Worm (Caenorhabditis elegans) whole organism, L3 larva: ENCODE measurements around the gene F59A1.18.

Experiments
- R02D3.7 ChIP-seq: fragments of 150-350 bp; optimal IDR thresholded peaks from 2 replicates; lab custom pipeline; 2014; ENCODE audit warnings: missing biosample characterization, missing genetic modification characterization
- ZK546.5 ChIP-seq: sonication (generic microtip); optimal IDR thresholded peaks from 2 replicates; lab custom pipeline; 2017; ENCODE audit warnings: missing biosample characterization, missing genetic modification characterization
- aly-2 ChIP-seq: fragments of 150-350 bp; optimal IDR thresholded peaks from 2 replicates; lab custom pipeline; 2014; ENCODE audit warnings: missing biosample characterization, missing genetic modification characterization
- ama-1 ChIP-seq: fragments of 150-350 bp; optimal IDR thresholded peaks from 2 replicates; lab custom pipeline; 2018
- ceh-28 ChIP-seq: fragments of 150-350 bp; optimal IDR thresholded peaks from 2 replicates; lab custom pipeline; 2014; ENCODE audit warnings: missing biosample characterization, missing genetic modification reagents, missing genetic modification characterization
- egl-27 ChIP-seq: sonication (generic microtip); optimal IDR thresholded peaks from 4 replicates; lab custom pipeline; 2017; ENCODE audit warnings: missing biosample characterization, missing genetic modification reagents, missing genetic modification characterization
- egl-5 ChIP-seq: fragments of 150-350 bp; optimal IDR thresholded peaks from 2 replicates; lab custom pipeline; 2017; ENCODE audit warnings: missing biosample characterization, missing genetic modification reagents, missing genetic modification characterization, inconsistent platforms
- elt-1 ChIP-seq: fragments of 150-350 bp; optimal IDR thresholded peaks from 2 replicates; lab custom pipeline; 2014; ENCODE audit warnings: missing biosample characterization, missing genetic modification characterization
- elt-2 ChIP-seq: sonication (generic microtip); optimal IDR thresholded peaks from 2 replicates; lab custom pipeline; 2016; ENCODE audit warnings: missing genetic modification reagents, mild to moderate bottlenecking, missing genetic modification characterization, missing compliant biosample characterization
- elt-3 ChIP-seq, 3 experiments: fragments of 150-350 bp in 1 of 3; sonication (generic microtip) in 2 of 3; optimal IDR thresholded peaks; 2 replicates in 2 of 3; 4 replicates in 1 of 3; lab custom pipeline; 2014 to 2017; ENCODE audit warnings: missing biosample characterization in 3 of 3, missing genetic modification characterization in 3 of 3
- fkh-10 ChIP-seq: sonication (generic microtip); optimal IDR thresholded peaks from 2 replicates; lab custom pipeline; 2017; ENCODE audit warnings: missing biosample characterization, missing genetic modification reagents, missing genetic modification characterization
- fos-1 ChIP-seq: fragments of 150-350 bp; optimal IDR thresholded peaks from 2 replicates; lab custom pipeline; 2014; ENCODE audit warnings: missing biosample characterization, missing genetic modification characterization
- jun-1 ChIP-seq: fragments of 150-350 bp; optimal IDR thresholded peaks from 2 replicates; lab custom pipeline; 2014; ENCODE audit warnings: missing biosample characterization, missing genetic modification reagents, missing genetic modification characterization
- lin-15B ChIP-seq: fragments of 150-350 bp; optimal IDR thresholded peaks from 2 replicates; lab custom pipeline; 2014; ENCODE audit warnings: missing biosample characterization, missing genetic modification characterization
- lin-39 ChIP-seq: fragments of 150-350 bp; optimal IDR thresholded peaks from 2 replicates; lab custom pipeline; 2018; ENCODE audit warnings: missing biosample characterization, missing genetic modification reagents, missing genetic modification characterization
- mdl-1 ChIP-seq: fragments of 150-350 bp; optimal IDR thresholded peaks from 2 replicates; lab custom pipeline; 2014; ENCODE audit warnings: missing biosample characterization, missing genetic modification characterization
- nfya-1 ChIP-seq: sonication (generic microtip); optimal IDR thresholded peaks from 2 replicates; lab custom pipeline; 2017; ENCODE audit warnings: missing genetic modification characterization, mild to moderate bottlenecking, missing compliant biosample characterization, antibody characterized with exemption, moderate library complexity; ENCODE audit not compliant: insufficient read depth
- nhr-11 ChIP-seq: fragments of 150-350 bp; optimal IDR thresholded peaks from 2 replicates; lab custom pipeline; 2014; ENCODE audit warnings: missing biosample characterization, missing genetic modification characterization
- nhr-12 ChIP-seq: fragments of 150-350 bp; optimal IDR thresholded peaks from 2 replicates; lab custom pipeline; 2014; ENCODE audit warnings: missing biosample characterization, missing genetic modification characterization
- nhr-23 ChIP-seq: fragments of 150-350 bp; optimal IDR thresholded peaks from 2 replicates; lab custom pipeline; 2014; ENCODE audit warnings: missing biosample characterization, missing genetic modification reagents, missing genetic modification characterization
- nhr-237 ChIP-seq: fragments of 150-350 bp; optimal IDR thresholded peaks from 2 replicates; lab custom pipeline; 2014; ENCODE audit warnings: missing biosample characterization, missing genetic modification characterization
- nhr-25 ChIP-seq: sonication (generic microtip); optimal IDR thresholded peaks from 2 replicates; lab custom pipeline; 2017; ENCODE audit warnings: missing biosample characterization, missing genetic modification characterization
- nhr-28 ChIP-seq: fragments of 150-350 bp; optimal IDR thresholded peaks from 2 replicates; lab custom pipeline; 2014; ENCODE audit warnings: missing biosample characterization, missing genetic modification characterization
- nhr-43 ChIP-seq: sonication (generic microtip); optimal IDR thresholded peaks from 2 replicates; lab custom pipeline; 2016; ENCODE audit warnings: mild to moderate bottlenecking, missing genetic modification characterization, missing compliant biosample characterization; ENCODE audit not compliant: poor library complexity, severe bottlenecking
- nhr-76 ChIP-seq: fragments of 150-350 bp; sonication (generic microtip); optimal IDR thresholded peaks from 5 replicates; lab custom pipeline; 2014; ENCODE audit warnings: missing biosample characterization, missing genetic modification characterization
- nhr-77 ChIP-seq: fragments of 150-350 bp; optimal IDR thresholded peaks from 2 replicates; lab custom pipeline; 2014; ENCODE audit warnings: missing biosample characterization, missing genetic modification characterization
- pha-4 ChIP-seq: fragments of 150-350 bp; optimal IDR thresholded peaks from 2 replicates; lab custom pipeline; 2014; ENCODE audit warnings: missing biosample characterization, missing genetic modification reagents, missing genetic modification characterization
- pqm-1 ChIP-seq: fragments of 150-350 bp; optimal IDR thresholded peaks from 2 replicates; lab custom pipeline; 2017; ENCODE audit warnings: missing biosample characterization, missing genetic modification characterization, inconsistent platforms
- skn-1 ChIP-seq: fragments of 150-350 bp; optimal IDR thresholded peaks from 2 replicates; lab custom pipeline; 2014; ENCODE audit warnings: missing biosample characterization, missing genetic modification characterization
- snpc-4 ChIP-seq: fragments of 150-350 bp; optimal IDR thresholded peaks from 2 replicates; lab custom pipeline; 2014; ENCODE audit warnings: missing biosample characterization, missing genetic modification characterization
- tbx-2 ChIP-seq: sonication (generic microtip); optimal IDR thresholded peaks from 2 replicates; lab custom pipeline; 2016; ENCODE audit warnings: mild to moderate bottlenecking, missing genetic modification characterization, missing compliant biosample characterization
- unc-39 ChIP-seq: sonication (generic microtip); optimal IDR thresholded peaks from 4 replicates; lab custom pipeline; 2017; ENCODE audit warnings: missing biosample characterization, missing genetic modification characterization
- ztf-11 ChIP-seq: fragments of 150-350 bp; optimal IDR thresholded peaks from 2 replicates; lab custom pipeline; 2014; ENCODE audit warnings: missing biosample characterization, missing genetic modification characterization
- ztf-4 ChIP-seq: fragments of 150-350 bp; optimal IDR thresholded peaks from 2 replicates; lab custom pipeline; 2014; ENCODE audit warnings: missing biosample characterization, missing genetic modification characterization

Gene F59A1.18

DNA sequence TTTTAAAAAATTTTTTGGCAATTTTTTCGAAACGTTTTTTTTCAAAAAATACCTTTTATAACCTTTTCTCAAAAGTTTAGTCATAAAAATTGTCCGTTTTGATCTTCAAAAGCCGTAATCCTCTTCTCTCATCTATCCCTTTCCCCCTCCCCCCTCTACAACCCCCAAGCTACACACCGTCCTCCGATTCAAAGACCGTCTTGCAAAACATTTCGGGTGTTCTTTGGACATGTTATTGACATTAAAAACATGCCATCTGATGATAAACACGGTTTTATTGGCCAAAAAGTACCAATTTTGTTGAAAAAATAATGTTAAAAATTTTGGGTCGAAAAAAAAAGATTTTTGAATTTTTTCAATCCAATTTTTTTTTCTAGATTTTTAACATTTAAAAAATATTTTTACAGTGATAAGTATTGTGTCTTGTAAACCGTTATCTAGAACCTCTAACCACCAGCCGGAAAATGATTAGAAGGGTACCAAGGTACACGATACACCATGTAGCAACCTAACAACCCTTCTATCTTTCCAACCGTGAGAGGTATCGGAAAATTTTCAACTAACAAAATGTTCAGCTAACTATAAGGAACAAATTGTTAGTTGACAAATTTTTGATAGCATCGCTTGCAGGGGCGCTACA lies 36.5 kb upstream of the F59A1.18 start:
- TF ChIP-seq nfya-1 (tag; lab: Kevin White, UChicago) (no peak), pha-4 (tag; lab: Kevin White, UChicago) (peak; percentile 20), unc-39 (tag; lab: Kevin White, UChicago) (no peak), nhr-237 (no peak), egl-27 (tag; lab: Kevin White, UChicago) (no peak), egl-5 (no peak), nhr-43 (tag; lab: Kevin White, UChicago) (no peak), elt-2 (tag; lab: Kevin White, UChicago) (peak; percentile 52), lin-15B (tag; lab: Kevin White, UChicago) (no peak), elt-1 (no peak), elt-3 (tag; optimal IDR thresholded peaks at IDR 0.05; lab: Kevin White, UChicago) (no peak), aly-2 (tag; lab: Kevin White, UChicago) (no peak), nhr-11 (tag; lab: Kevin White, UChicago) (no peak), nhr-23 (tag; lab: Kevin White, UChicago) (peak; percentile 8), pqm-1 (peak; percentile 58), nhr-77 (tag; lab: Kevin White, UChicago) (no peak)

DNA sequence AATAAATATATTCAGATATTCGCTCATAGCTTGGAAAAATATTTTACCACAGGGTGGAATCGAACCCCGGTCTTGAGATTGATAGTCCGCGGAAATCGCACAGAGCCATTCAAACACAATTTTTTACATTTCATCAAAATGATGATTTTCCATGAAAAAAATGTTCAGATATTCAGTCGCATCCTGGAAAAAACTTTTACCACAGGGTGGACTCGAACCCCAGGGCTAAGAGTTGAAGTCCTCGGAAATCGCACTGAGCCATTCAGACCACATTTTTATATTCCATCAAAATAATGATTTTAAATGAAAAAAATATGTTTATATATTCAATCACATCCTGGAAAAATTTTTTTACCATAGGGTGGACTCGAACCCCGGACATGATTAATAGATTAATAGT lies 35.8 kb upstream of the F59A1.18 start:
- TF ChIP-seq nhr-43 (tag; lab: Kevin White, UChicago) (no peak), egl-5 (no peak), mdl-1 (no peak), nfya-1 (tag; lab: Kevin White, UChicago) (no peak), jun-1 (tag; lab: Kevin White, UChicago) (no peak), nhr-25 (no peak), nhr-77 (tag; lab: Kevin White, UChicago) (no peak), nhr-28 (no peak), nhr-76 (no peak), lin-15B (tag; lab: Kevin White, UChicago) (no peak)

DNA sequence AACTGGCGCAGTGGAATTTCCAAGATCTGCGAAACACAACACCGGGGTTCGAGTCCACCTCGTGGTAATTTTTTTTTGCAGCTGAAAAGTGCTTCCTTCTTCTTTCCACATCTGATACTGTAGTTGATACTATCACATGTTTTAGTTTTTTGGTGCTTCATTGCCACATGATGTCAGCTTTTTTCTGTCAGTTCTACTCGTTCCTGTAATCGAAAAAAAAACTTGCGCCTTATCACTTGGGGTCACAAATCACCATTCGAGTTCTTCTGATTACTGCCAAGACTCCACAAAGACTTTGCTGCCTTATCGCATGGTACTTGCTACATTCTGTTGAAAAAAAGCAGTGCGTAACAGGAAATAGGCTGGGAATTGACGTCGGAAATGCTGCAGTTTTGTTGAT lies 35.0 kb upstream of the F59A1.18 start:
- peak; percentile 98 for TF ChIP-seq pqm-1
- peak; percentile 99 for TF ChIP-seq elt-2 (tag; lab: Kevin White, UChicago)
- TF ChIP-seq nhr-23 (tag; lab: Kevin White, UChicago): no peak
- peak; percentile 19 for TF ChIP-seq ceh-28
- no peak for TF ChIP-seq tbx-2
- peak; percentile 84 for TF ChIP-seq jun-1 (tag; lab: Kevin White, UChicago)
- TF ChIP-seq egl-27 (tag; lab: Kevin White, UChicago): peak; percentile 35
- TF ChIP-seq pha-4 (tag; lab: Kevin White, UChicago): peak; percentile 47
- TF ChIP-seq, all 47 proteins: peak for 6

DNA sequence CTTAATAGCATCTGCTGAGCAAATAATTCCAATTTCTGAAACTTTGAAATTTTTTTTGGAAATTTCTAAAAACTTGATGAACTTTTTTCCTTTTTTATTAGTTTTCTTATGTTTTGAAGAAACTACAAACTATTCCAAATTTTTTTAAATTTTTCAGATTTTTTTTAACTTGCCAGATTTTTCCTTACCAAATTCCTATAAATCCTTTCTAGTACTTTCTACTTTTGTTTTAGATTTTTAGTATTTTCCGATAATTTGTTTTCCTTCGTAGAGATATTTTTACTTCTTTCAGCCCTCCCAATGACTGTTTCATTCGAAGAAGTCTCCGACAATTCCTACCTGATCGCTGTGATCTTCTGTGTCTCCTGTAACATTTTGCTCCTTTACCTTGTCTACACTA lies 31.9 kb upstream of the F59A1.18 start, which contains the start of gene str-77:
TSS of gene str-77 (plus strand) at position 301 of the 400 bp plus-strand sequence.
- no peak for TF ChIP-seq ztf-11 (tag; lab: Kevin White, UChicago)
- TF ChIP-seq ztf-4 (tag; lab: Kevin White, UChicago): no peak
- no peak for TF ChIP-seq lin-39 (tag; lab: Kevin White, UChicago)
- no peak for TF ChIP-seq nhr-28
- TF ChIP-seq ceh-28: no peak
- TF ChIP-seq mdl-1: no peak
- no peak for TF ChIP-seq ama-1 (lab: Kevin White, UChicago)
- TF ChIP-seq nhr-77 (tag; lab: Kevin White, UChicago): no peak
- no peak for TF ChIP-seq fos-1 (tag; lab: Kevin White, UChicago)
- no peak for TF ChIP-seq nhr-76
- no peak for TF ChIP-seq nhr-12
- no peak for TF ChIP-seq fkh-10 (GFP tag; lab: Kevin White, UChicago)
- TF ChIP-seq skn-1 (tag; lab: Kevin White, UChicago): no peak
- TF ChIP-seq ZK546.5 (tag; lab: Kevin White, UChicago): no peak
- no peak for TF ChIP-seq nhr-43 (tag; lab: Kevin White, UChicago)
- TF ChIP-seq pha-4 (tag; lab: Kevin White, UChicago): no peak
- TF ChIP-seq snpc-4 (tag; lab: Kevin White, UChicago): no peak
- TF ChIP-seq egl-27 (tag; lab: Kevin White, UChicago): no peak
- no peak for TF ChIP-seq unc-39 (tag; lab: Kevin White, UChicago)
- no peak for TF ChIP-seq R02D3.7
